Worm (Caenorhabditis elegans) whole organism, young adult: ENCODE results near the gene Y70C5A.3.

Experiments used
- C17E4.6 ChIP-seq: fragments of 200-800 bp; sonication (Bioruptor generic); IDR thresholded peaks from 2 replicates; pipeline ENCODE4 v1.3.6; 2022; ENCODE audit warnings: missing genetic modification reagents, missing genetic modification characterization, missing compliant biosample characterization
- F23B12.7 ChIP-seq: sonication (generic microtip); optimal IDR thresholded peaks from 2 replicates; lab custom pipeline; 2017; ENCODE audit warnings: missing genetic modification characterization, mild to moderate bottlenecking, missing compliant biosample characterization, antibody characterized with exemption, moderate library complexity; ENCODE audit not compliant: insufficient read depth
- F33H1.4 ChIP-seq: fragments of 200-800 bp; sonication (Bioruptor generic); IDR thresholded peaks from 2 replicates; pipeline ENCODE4 v1.3.6; 2022; ENCODE audit warnings: missing genetic modification reagents, missing genetic modification characterization, missing compliant biosample characterization
- F39B2.1 ChIP-seq: fragments of 200-800 bp; sonication (Bioruptor generic); IDR thresholded peaks from 2 replicates; pipeline ENCODE4 v1.3.6; 2022; ENCODE audit warnings: missing genetic modification reagents, missing genetic modification characterization, missing compliant biosample characterization
- F57A8.1 ChIP-seq: fragments of 200-800 bp; sonication (Bioruptor generic); optimal IDR thresholded peaks from 2 replicates; lab custom pipeline; 2018; ENCODE audit warnings: mild to moderate bottlenecking, missing genetic modification characterization, moderate library complexity, missing compliant biosample characterization
- F57C9.4 ChIP-seq: sonication (generic microtip); optimal IDR thresholded peaks from 2 replicates; lab custom pipeline; 2017; ENCODE audit warnings: mild to moderate bottlenecking, missing genetic modification characterization, missing compliant biosample characterization
- T07F8.4 ChIP-seq: sonication (generic microtip); optimal IDR thresholded peaks from 2 replicates; lab custom pipeline; 2016; ENCODE audit warnings: mild to moderate bottlenecking, missing genetic modification characterization, moderate library complexity, missing compliant biosample characterization
- T26A5.8 ChIP-seq: sonication (generic microtip); optimal IDR thresholded peaks from 2 replicates; lab custom pipeline; 2016; ENCODE audit warnings: missing genetic modification characterization, missing compliant biosample characterization
- Y67H2A.10 ChIP-seq: fragments of 200-800 bp; sonication (Bioruptor generic); conservative IDR thresholded peaks from 2 replicates; pipeline ENCODE4 v1.3.6; 2022; ENCODE audit warnings: missing genetic modification reagents, missing genetic modification characterization, missing compliant biosample characterization
- ZK185.1 ChIP-seq: sonication (generic microtip); optimal IDR thresholded peaks from 2 replicates; lab custom pipeline; 2016; ENCODE audit warnings: mild to moderate bottlenecking, missing genetic modification characterization, missing compliant biosample characterization; ENCODE audit not compliant: poor library complexity, severe bottlenecking
- attf-6 ChIP-seq: fragments of 200-800 bp; sonication (Bioruptor generic); IDR thresholded peaks from 2 replicates; pipeline ENCODE4 v1.3.6; 2022; ENCODE audit warnings: missing genetic modification reagents, missing genetic modification characterization, missing compliant biosample characterization
- ccch-3 ChIP-seq: fragments of 200-800 bp; sonication (Bioruptor generic); optimal IDR thresholded peaks from 2 replicates; lab custom pipeline; 2018; ENCODE audit warnings: mild to moderate bottlenecking, missing genetic modification characterization, missing compliant biosample characterization
- cebp-1 ChIP-seq, 2 experiments: fragments of 200-800 bp in 1 of 2; sonication (Bioruptor generic) in 1 of 2; sonication (generic microtip) in 1 of 2; IDR thresholded peaks in 1 of 2; optimal IDR thresholded peaks in 1 of 2; 2 replicates each; pipeline versions ENCODE4 v1.3.6 to Lab custom; 2017 to 2022; ENCODE audit warnings: missing compliant biosample characterization in 2 of 2, missing genetic modification characterization in 2 of 2, mild to moderate bottlenecking in 1 of 2, missing genetic modification reagents in 1 of 2, moderate library complexity in 1 of 2
- ceh-40 ChIP-seq: fragments of 200-800 bp; sonication (Bioruptor generic); IDR thresholded peaks from 2 replicates; pipeline ENCODE4 v1.3.6; 2022; ENCODE audit warnings: missing genetic modification characterization, missing compliant biosample characterization
- ceh-91 ChIP-seq: fragments of 200-800 bp; sonication (Bioruptor generic); IDR thresholded peaks from 2 replicates; pipeline ENCODE4 v1.3.6; 2022; ENCODE audit warnings: missing genetic modification reagents, missing genetic modification characterization, missing compliant biosample characterization
- dpff-1 ChIP-seq: sonication (generic microtip); optimal IDR thresholded peaks from 2 replicates; lab custom pipeline; 2017; ENCODE audit warnings: mild to moderate bottlenecking, missing genetic modification characterization, missing compliant biosample characterization
- dpl-1 ChIP-seq: fragments of 150-350 bp; optimal IDR thresholded peaks from 2 replicates; lab custom pipeline; 2014; ENCODE audit warnings: missing biosample characterization, missing genetic modification reagents, missing genetic modification characterization
- efl-1 ChIP-seq: fragments of 150-350 bp; optimal IDR thresholded peaks from 2 replicates; lab custom pipeline; 2014; ENCODE audit warnings: missing biosample characterization, missing genetic modification reagents, missing genetic modification characterization
- egl-18 ChIP-seq: fragments of 200-800 bp; sonication (Bioruptor generic); IDR thresholded peaks from 2 replicates; pipeline ENCODE4 v1.3.6; 2022; ENCODE audit warnings: missing genetic modification reagents, missing genetic modification characterization, missing compliant biosample characterization
- fkh-3 ChIP-seq: sonication (generic microtip); optimal IDR thresholded peaks from 2 replicates; lab custom pipeline; 2016; ENCODE audit warnings: mild to moderate bottlenecking, missing genetic modification characterization, missing compliant biosample characterization
- hmg-1.2 ChIP-seq: fragments of 200-800 bp; sonication (Bioruptor generic); IDR thresholded peaks from 2 replicates; pipeline ENCODE4 v1.3.6; 2022; ENCODE audit warnings: missing genetic modification reagents, missing genetic modification characterization, missing compliant biosample characterization
- lag-1 ChIP-seq: fragments of 200-800 bp; sonication (Bioruptor generic); IDR thresholded peaks from 2 replicates; pipeline ENCODE4 v1.3.6; 2022; ENCODE audit warnings: missing genetic modification reagents, missing genetic modification characterization, missing compliant biosample characterization
- lsl-1 ChIP-seq: fragments of 200-800 bp; sonication (Bioruptor generic); optimal IDR thresholded peaks from 2 replicates; lab custom pipeline; 2018; ENCODE audit warnings: mild to moderate bottlenecking, missing genetic modification characterization, moderate library complexity, missing compliant biosample characterization
- lsy-27 ChIP-seq: sonication (generic microtip); optimal IDR thresholded peaks from 2 replicates; lab custom pipeline; 2017; ENCODE audit warnings: missing genetic modification characterization, mild to moderate bottlenecking, missing compliant biosample characterization, antibody characterized with exemption, missing genotype, borderline replicate concordance; ENCODE audit not compliant: insufficient read depth
- madf-3 ChIP-seq: fragments of 200-800 bp; sonication (Bioruptor generic); IDR thresholded peaks from 2 replicates; pipeline ENCODE4 v1.3.6; 2022; ENCODE audit warnings: missing genetic modification reagents, missing genetic modification characterization, missing compliant biosample characterization
- mxl-1 ChIP-seq: sonication (generic microtip); optimal IDR thresholded peaks from 2 replicates; lab custom pipeline; 2016; ENCODE audit warnings: missing genetic modification characterization, missing compliant biosample characterization
- nhr-179 ChIP-seq: sonication (generic microtip); optimal IDR thresholded peaks from 2 replicates; lab custom pipeline; 2016; ENCODE audit warnings: mild to moderate bottlenecking, missing genetic modification characterization, missing compliant biosample characterization
- nhr-27 ChIP-seq: fragments of 200-800 bp; sonication (Bioruptor generic); optimal IDR thresholded peaks from 2 replicates; lab custom pipeline; 2018; ENCODE audit warnings: mild to moderate bottlenecking, missing genetic modification characterization, moderate library complexity, missing compliant biosample characterization
- rec-8 ChIP-seq, 2 experiments: sonication (generic microtip); optimal IDR thresholded peaks; 2 replicates each; lab custom pipeline; 2016; ENCODE audit warnings: mild to moderate bottlenecking in 2 of 2, missing genetic modification characterization in 2 of 2, missing genetic modification reagents in 2 of 2, missing genotype in 2 of 2, missing biosample characterization in 1 of 2, missing compliant biosample characterization in 1 of 2, moderate library complexity in 1 of 2
- repo-1 ChIP-seq: sonication (generic microtip); optimal IDR thresholded peaks from 2 replicates; lab custom pipeline; 2017; ENCODE audit warnings: mild to moderate bottlenecking, missing genetic modification characterization, missing compliant biosample characterization
- snpc-1.1 ChIP-seq: sonication (generic microtip); optimal IDR thresholded peaks from 2 replicates; lab custom pipeline; 2017; ENCODE audit warnings: missing genetic modification characterization, mild to moderate bottlenecking, missing compliant biosample characterization, antibody characterized with exemption, moderate library complexity, missing genotype, missing genetic modification reagents; ENCODE audit not compliant: insufficient read depth
- snpc-3.4 ChIP-seq: sonication (generic microtip); optimal IDR thresholded peaks from 2 replicates; lab custom pipeline; 2017; ENCODE audit warnings: missing genetic modification characterization, mild to moderate bottlenecking, missing compliant biosample characterization, antibody characterized with exemption, moderate library complexity, missing genotype, missing genetic modification reagents
- snpc-4 ChIP-seq, 5 experiments: fragments of 150-350 bp in 1 of 5; sonication (generic microtip) in 4 of 5; optimal IDR thresholded peaks; 2 replicates each; lab custom pipeline; 2014 to 2018; ENCODE audit warnings: missing genetic modification characterization in 5 of 5, missing biosample characterization in 3 of 5, antibody characterized with exemption in 2 of 5, mild to moderate bottlenecking in 2 of 5, missing compliant biosample characterization in 2 of 5, missing genotype in 2 of 5, moderate library complexity in 2 of 5, missing genetic modification reagents in 1 of 5
- tbp1 ChIP-seq: fragments of 200-800 bp; sonication (Bioruptor generic); optimal IDR thresholded peaks from 2 replicates; lab custom pipeline; 2018; ENCODE audit warnings: mild to moderate bottlenecking, missing genetic modification characterization, missing compliant biosample characterization
- tlf-1 ChIP-seq: fragments of 200-800 bp; sonication (Bioruptor generic); optimal IDR thresholded peaks from 2 replicates; lab custom pipeline; 2018; ENCODE audit warnings: mild to moderate bottlenecking, missing genetic modification characterization, missing compliant biosample characterization
- zim-3 ChIP-seq: sonication (generic microtip); optimal IDR thresholded peaks from 2 replicates; lab custom pipeline; 2017; ENCODE audit warnings: mild to moderate bottlenecking, missing genetic modification characterization, moderate library complexity, missing compliant biosample characterization
- ztf-25 ChIP-seq: fragments of 200-800 bp; sonication (Bioruptor generic); IDR thresholded peaks from 2 replicates; pipeline ENCODE4 v1.3.6; 2022; ENCODE audit warnings: missing genetic modification reagents, missing genetic modification characterization, missing compliant biosample characterization

Gene Y70C5A.3

ce11 chrV:16581061-16581460 lies 39.7 kb downstream of the Y70C5A.3 start:
- TF ChIP-seq egl-18 (GFP tag; lab: Robert Waterston, UW) (no peak), lsl-1 (no peak), ZK185.1 (tag; lab: Kevin White, UChicago) (no peak), F39B2.1 (no peak), attf-6 (GFP tag; lab: Robert Waterston, UW) (no peak), F23B12.7 (no peak), cebp-1 (GFP tag; IDR thresholded peaks at IDR 0.05; lab: Robert Waterston, UW) (no peak), cebp-1 (tag; optimal IDR thresholded peaks at IDR 0.05; lab: Kevin White, UChicago) (no peak), dpl-1 (GFP tag; lab: Kevin White, UChicago) (no peak), T26A5.8 (tag; lab: Kevin White, UChicago) (no peak), lag-1 (GFP tag; lab: Robert Waterston, UW) (no peak), zim-3 (no peak), F57A8.1 (GFP tag; lab: Kevin White, UChicago) (no peak), hmg-1.2 (GFP tag; lab: Robert Waterston, UW) (no peak), nhr-179 (tag; lab: Kevin White, UChicago) (no peak), dpff-1 (no peak), ccch-3 (GFP tag; lab: Kevin White, UChicago) (no peak), snpc-4 (GFP tag; optimal IDR thresholded peaks at IDR 0.05; lab: Kevin White, UChicago) (no peak), snpc-4 (tag; optimal IDR thresholded peaks at IDR 0.05; lab: Kevin White, UChicago) (no peak), ztf-25 (GFP tag; lab: Robert Waterston, UW) (no peak), T07F8.4 (tag; lab: Kevin White, UChicago) (no peak)

DNA sequence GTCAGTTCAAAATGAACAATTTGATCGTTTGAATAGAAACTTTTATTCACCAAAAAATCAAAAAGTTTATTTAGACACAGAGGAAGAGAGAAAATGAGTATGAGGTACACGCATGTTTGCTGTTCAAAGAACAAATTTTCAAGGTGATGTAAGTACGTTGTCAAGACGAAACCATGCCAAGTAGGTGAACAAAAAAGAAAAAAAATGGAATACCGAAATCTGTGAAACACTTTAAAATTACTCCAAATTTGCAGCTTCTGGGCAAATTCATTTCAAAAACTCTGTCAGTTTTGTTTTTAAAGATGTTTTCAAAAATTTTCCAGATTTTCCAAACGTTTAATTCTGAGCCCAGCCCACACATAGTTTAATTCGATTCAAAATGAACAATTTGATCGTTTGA lies 40.3 kb downstream of the Y70C5A.3 start, which contains the start of gene nhr-271:
Gene nhr-271, minus strand, starts transcription at position 101 of the 400 bp plus-strand sequence.
- TF ChIP-seq lsy-27 (no peak), hmg-1.2 (GFP tag; lab: Robert Waterston, UW) (no peak), rec-8 (tag; optimal IDR thresholded peaks at IDR 0.05; lab: Kevin White, UChicago) (no peak), mxl-1 (tag; lab: Kevin White, UChicago) (no peak), F57C9.4 (tag; lab: Kevin White, UChicago) (no peak), F33H1.4 (GFP tag; lab: Robert Waterston, UW) (no peak), snpc-1.1 (no peak), C17E4.6 (GFP tag; lab: Robert Waterston, UW) (no peak), tlf-1 (GFP tag; lab: Kevin White, UChicago) (no peak), fkh-3 (tag; lab: Kevin White, UChicago) (no peak), nhr-27 (tag; lab: Kevin White, UChicago) (no peak), tbp1 (no peak), Y67H2A.10 (no peak), T07F8.4 (tag; lab: Kevin White, UChicago) (no peak), nhr-179 (tag; lab: Kevin White, UChicago) (no peak)

ce11 chrV:16575900-16576299 lies 44.8 kb downstream of the Y70C5A.3 start, which contains the start of gene str-151:
TSS of gene str-151 (plus strand) at chrV:16576200.
- no peak for TF ChIP-seq F33H1.4 (GFP tag; lab: Robert Waterston, UW)

- TF ChIP-seq efl-1 (GFP tag; lab: Kevin White, UChicago) = no peak
- TF ChIP-seq lag-1 (GFP tag; lab: Robert Waterston, UW) = no peak
- TF ChIP-seq repo-1 (tag; lab: Kevin White, UChicago) = no peak
- TF ChIP-seq snpc-3.4 (tag; lab: Kevin White, UChicago) = no peak
- no peak for TF ChIP-seq ceh-91 (GFP tag; lab: Robert Waterston, UW)
- no peak for TF ChIP-seq madf-3 (GFP tag; lab: Robert Waterston, UW)
- TF ChIP-seq ceh-40 = no peak
Observed at ce11 chrV:16573168-16573567, 47.6 kb downstream of the Y70C5A.3 start, which contains the start of gene str-149. TSS of gene str-149 (plus strand) at chrV:16573468.
